Worm (Caenorhabditis elegans): ENCODE results near the gene vhp-1.

The vhp-1 gene

ce11 chrII:5331677-5332303 lies 8.7 kb downstream of the vhp-1 start (continued):
- no peak for TF ChIP-seq ceh-82 (tag; optimal IDR thresholded peaks at IDR 0.05)
- no peak for TF ChIP-seq hlh-30 (tag; optimal IDR thresholded peaks at IDR 0.05; ENCODE audit: insufficient read depth)
- no peak for TF ChIP-seq daf-8 (GFP tag; IDR thresholded peaks at IDR 0.05)
- no peak for TF ChIP-seq saeg-2 (GFP tag; IDR thresholded peaks at IDR 0.05)
- TF ChIP-seq nhr-11 (tag; optimal IDR thresholded peaks at IDR 0.05): peak; percentile 52
- no peak for TF ChIP-seq nhr-41 (GFP tag; IDR thresholded peaks at IDR 0.05)
- no peak for TF ChIP-seq set-16 (GFP tag; IDR thresholded peaks at IDR 0.05)
- TF ChIP-seq zfp-2 (tag; optimal IDR thresholded peaks at IDR 0.05): no peak
- TF ChIP-seq ceh-20 (GFP tag; IDR thresholded peaks at IDR 0.05): no peak
- no peak for TF ChIP-seq nhr-237 (tag; optimal IDR thresholded peaks at IDR 0.05)
- TF ChIP-seq hlh-11 (tag; optimal IDR thresholded peaks at IDR 0.05): peak; percentile 23
- TF ChIP-seq arid-1 (GFP tag; conservative IDR thresholded peaks at IDR 0.05): no peak
- TF ChIP-seq pqm-1 (tag; optimal IDR thresholded peaks at IDR 0.05): no peak
- TF ChIP-seq D1046.2 (GFP tag; IDR thresholded peaks at IDR 0.05): no peak
- peak in 1 of 2 experiments; percentile 31 for TF ChIP-seq unc-62 (GFP tag; optimal IDR thresholded peaks at IDR 0.05 in 1 of 2)
- TF ChIP-seq unc-62 (tag; optimal IDR thresholded peaks at IDR 0.05): no peak
- no peak for TF ChIP-seq lin-1 (GFP tag; IDR thresholded peaks at IDR 0.05)
- no peak for TF ChIP-seq F26F4.8 (GFP tag; conservative IDR thresholded peaks at IDR 0.05)
- TF ChIP-seq nhr-25 (tag; optimal IDR thresholded peaks at IDR 0.05; ENCODE audit: borderline replicate concordance, insufficient read depth): no peak
- no peak for TF ChIP-seq vab-7 (GFP tag; IDR thresholded peaks at IDR 0.05)
- TF ChIP-seq dmd-8 (GFP tag; IDR thresholded peaks at IDR 0.05): no peak
- TF ChIP-seq attf-4 (tag; optimal IDR thresholded peaks at IDR 0.05): no peak
- no peak for TF ChIP-seq mdt-29 (GFP tag; IDR thresholded peaks at IDR 0.05)
- TF ChIP-seq nhr-6 (tag; optimal IDR thresholded peaks at IDR 0.05): no peak
- no peak for TF ChIP-seq Y105C5A.15 (GFP tag; IDR thresholded peaks at IDR 0.05)
- TF ChIP-seq daf-16 (GFP tag; optimal IDR thresholded peaks at IDR 0.05): no peak
- TF ChIP-seq daf-16 (tag; optimal IDR thresholded peaks at IDR 0.05): peak; percentile 15
- no peak for TF ChIP-seq lin-38 (GFP tag; IDR thresholded peaks at IDR 0.05)
- no peak for TF ChIP-seq lin-39 (tag; optimal IDR thresholded peaks at IDR 0.05)
- no peak for TF ChIP-seq dmd-9 (GFP tag; IDR thresholded peaks at IDR 0.05)
- TF ChIP-seq rbr-2 (tag; optimal IDR thresholded peaks at IDR 0.05): no peak
- TF ChIP-seq fos-1 (tag; optimal IDR thresholded peaks at IDR 0.05): no peak
- TF ChIP-seq F37D6.2 (tag; optimal IDR thresholded peaks at IDR 0.05): no peak
- no peak for TF ChIP-seq lim-7 (GFP tag; IDR thresholded peaks at IDR 0.05)
- no peak for TF ChIP-seq ceh-28 (tag; optimal IDR thresholded peaks at IDR 0.05)
- no peak for TF ChIP-seq duxl-1 (tag; optimal IDR thresholded peaks at IDR 0.05; ENCODE audit: poor library complexity)
- no peak for TF ChIP-seq aly-2 (tag; optimal IDR thresholded peaks at IDR 0.05)
- no peak for TF ChIP-seq Y48G9A.11 (GFP tag; IDR thresholded peaks at IDR 0.05)
- no peak for TF ChIP-seq jun-1 (tag; optimal IDR thresholded peaks at IDR 0.05)
- TF ChIP-seq nhr-102 (tag; optimal IDR thresholded peaks at IDR 0.05): no peak
- TF ChIP-seq ZK546.5 (tag; optimal IDR thresholded peaks at IDR 0.05): no peak
- peak; percentile 11 for TF ChIP-seq dve-1 (tag; optimal IDR thresholded peaks at IDR 0.05; ENCODE audit: insufficient read depth)
- peak; percentile 76 for TF ChIP-seq aha-1 (tag)
- TF ChIP-seq ces-1 (GFP tag; optimal IDR thresholded peaks at IDR 0.05): no peak
